Worm (Caenorhabditis elegans) whole organism, late embryonic: ENCODE measurements around the gene mca-1.

Experiments
- ama-1 ChIP-seq: fragments of 150-350 bp; optimal IDR thresholded peaks from 2 replicates; lab custom pipeline; 2014
- ceh-48 ChIP-seq: sonication (generic microtip); optimal IDR thresholded peaks from 2 replicates; lab custom pipeline; 2016; ENCODE audit warnings: missing genetic modification characterization, inconsistent platforms, missing compliant biosample characterization
- nfya-1 ChIP-seq: sonication (generic microtip); optimal IDR thresholded peaks from 2 replicates; lab custom pipeline; 2017; ENCODE audit warnings: missing genetic modification characterization, mild to moderate bottlenecking, missing compliant biosample characterization, antibody characterized with exemption, moderate library complexity
- odd-2 ChIP-seq: sonication (generic microtip); optimal IDR thresholded peaks from 2 replicates; lab custom pipeline; 2017; ENCODE audit warnings: antibody characterized with exemption, mild to moderate bottlenecking, missing genetic modification characterization, missing compliant biosample characterization
- pha-2 ChIP-seq: sonication (generic microtip); optimal IDR thresholded peaks from 2 replicates; lab custom pipeline; 2017; ENCODE audit warnings: mild to moderate bottlenecking, missing genetic modification characterization, missing compliant biosample characterization
- tbx-2 ChIP-seq: sonication (generic microtip); optimal IDR thresholded peaks from 2 replicates; lab custom pipeline; 2016; ENCODE audit warnings: missing genetic modification characterization, missing compliant biosample characterization
- tbx-7 ChIP-seq: sonication (generic microtip); optimal IDR thresholded peaks from 2 replicates; lab custom pipeline; 2016; ENCODE audit warnings: missing genotype, missing genetic modification characterization, missing compliant biosample characterization

DNA sequence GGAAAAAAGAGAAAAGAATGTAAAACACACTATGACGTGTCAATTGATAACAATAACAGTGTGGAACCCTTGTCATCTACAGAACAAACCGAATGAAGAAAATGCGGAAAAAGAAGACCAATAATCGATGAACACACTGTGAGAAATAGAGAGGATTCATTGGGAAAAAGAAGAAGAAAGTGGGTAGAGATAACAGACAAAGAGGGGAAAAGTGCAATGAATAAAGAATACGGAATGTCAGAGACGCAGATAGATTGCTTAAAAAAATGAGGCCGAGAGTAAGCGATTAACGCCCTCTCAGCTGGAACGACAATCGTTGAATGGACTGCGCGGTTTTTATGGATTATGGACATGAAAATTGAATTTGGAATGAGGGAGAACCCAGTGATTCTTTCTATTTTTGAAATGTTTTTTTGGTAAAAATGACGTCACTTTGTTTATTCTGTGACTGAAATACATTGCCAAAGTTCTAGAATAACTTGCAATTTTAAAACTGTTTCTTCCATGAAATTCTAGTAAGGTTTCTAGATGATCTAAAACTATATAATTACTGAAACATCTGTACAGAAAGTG is 13.1 kb upstream of the mca-1 start, which contains the start of gene amph-1:
- TF ChIP-seq pha-2 (no peak), ama-1 (lab: Kevin White, UChicago) (no peak), odd-2 (tag; lab: Kevin White, UChicago) (no peak), tbx-7 (no peak), ceh-48 (tag; lab: Kevin White, UChicago) (no peak), tbx-2 (tag; lab: Kevin White, UChicago) (no peak), nfya-1 (tag; lab: Kevin White, UChicago) (peak; percentile 17)
